Fruit fly (Drosophila melanogaster) whole organism, prepupa: ENCODE measurements around the gene CG31729.

Source experiments
- Blimp-1 ChIP-seq: fragments of 200-800 bp; sonication (Bioruptor generic); optimal IDR thresholded peaks from 3 replicates; lab custom pipeline; 2017; ENCODE audit warnings: missing biosample characterization, missing genetic modification characterization, mild to moderate bottlenecking, moderate library complexity, missing genetic modification reagents
- CG10631 ChIP-seq: fragments of 200-800 bp; sonication (Bioruptor generic); optimal IDR thresholded peaks from 2 replicates; lab custom pipeline; 2016; ENCODE audit warnings: missing biosample characterization, missing genetic modification characterization
- CG10669 ChIP-seq: fragments of 200-800 bp; sonication (Bioruptor generic); optimal IDR thresholded peaks from 3 replicates; lab custom pipeline; 2018; ENCODE audit warnings: missing biosample characterization, mild to moderate bottlenecking, missing genetic modification characterization, moderate library complexity
- CG11294 ChIP-seq: fragments of 200-800 bp; sonication (Bioruptor generic); IDR thresholded peaks from 2 replicates; pipeline ENCODE4 v1.3.6; 2022; ENCODE audit warnings: missing biosample characterization, missing genetic modification characterization
- CG11902 ChIP-seq: fragments of 200-800 bp; sonication (Bioruptor generic); optimal IDR thresholded peaks from 3 replicates; lab custom pipeline; 2016; ENCODE audit warnings: missing biosample characterization, missing genetic modification characterization
- CG15336 ChIP-seq: fragments of 200-800 bp; sonication (Bioruptor generic); IDR thresholded peaks from 2 replicates; pipeline ENCODE4 v1.3.6; 2022; ENCODE audit warnings: missing biosample characterization, missing genetic modification characterization
- CG1621 ChIP-seq: fragments of 200-800 bp; sonication (Bioruptor generic); optimal IDR thresholded peaks from 3 replicates; lab custom pipeline; 2018; ENCODE audit warnings: missing biosample characterization, mild to moderate bottlenecking, missing genetic modification characterization
- CG16779 ChIP-seq: fragments of 200-800 bp; sonication (Bioruptor generic); optimal IDR thresholded peaks from 3 replicates; lab custom pipeline; 2017; ENCODE audit warnings: missing biosample characterization, mild to moderate bottlenecking, missing genetic modification characterization
- CG3032 ChIP-seq: fragments of 200-800 bp; optimal IDR thresholded peaks from 2 replicates; lab custom pipeline; 2019; ENCODE audit warnings: missing biosample characterization, mild to moderate bottlenecking, missing genetic modification characterization, moderate library complexity
- CG31627 ChIP-seq: fragments of 200-800 bp; sonication (Bioruptor generic); optimal IDR thresholded peaks from 3 replicates; lab custom pipeline; 2016; ENCODE audit warnings: missing biosample characterization, missing genetic modification characterization
- CG32006 ChIP-seq: fragments of 200-800 bp; sonication (Bioruptor generic); optimal IDR thresholded peaks from 3 replicates; lab custom pipeline; 2017; ENCODE audit warnings: missing biosample characterization, mild to moderate bottlenecking, missing genetic modification characterization
- CG4318 ChIP-seq: fragments of 200-800 bp; sonication (Bioruptor generic); optimal IDR thresholded peaks from 3 replicates; lab custom pipeline; 2017; ENCODE audit warnings: missing biosample characterization, mild to moderate bottlenecking, missing genetic modification characterization
- CG6276 ChIP-seq: fragments of 200-800 bp; sonication (Bioruptor generic); optimal IDR thresholded peaks from 2 replicates; lab custom pipeline; 2017; ENCODE audit warnings: missing biosample characterization, mild to moderate bottlenecking, missing genetic modification characterization
- CG6792 ChIP-seq: fragments of 200-800 bp; sonication (Bioruptor generic); optimal IDR thresholded peaks from 3 replicates; lab custom pipeline; 2016; ENCODE audit warnings: missing biosample characterization, missing genetic modification characterization
- CG7368 ChIP-seq: fragments of 200-800 bp; sonication (Bioruptor generic); optimal IDR thresholded peaks from 3 replicates; lab custom pipeline; 2016; ENCODE audit warnings: missing biosample characterization, missing genetic modification characterization
- CG8119 ChIP-seq: fragments of 200-800 bp; sonication (Bioruptor generic); IDR thresholded peaks from 3 replicates; pipeline ENCODE4 v1.3.6; 2022; ENCODE audit warnings: missing biosample characterization, missing genetic modification characterization
- CG8632 ChIP-seq: fragments of 200-800 bp; sonication (Bioruptor generic); optimal IDR thresholded peaks from 3 replicates; lab custom pipeline; 2016; ENCODE audit warnings: missing biosample characterization, missing genetic modification characterization
- CG9139 ChIP-seq: fragments of 200-800 bp; sonication (Bioruptor generic); optimal IDR thresholded peaks from 3 replicates; lab custom pipeline; 2017; ENCODE audit warnings: missing biosample characterization, mild to moderate bottlenecking, missing genetic modification characterization
- Eip75B ChIP-seq: fragments of 200-800 bp; sonication (Bioruptor generic); optimal IDR thresholded peaks from 3 replicates; lab custom pipeline; 2016; ENCODE audit warnings: missing biosample characterization, missing genetic modification characterization
- Eip93F ChIP-seq: fragments of 200-800 bp; sonication (Bioruptor generic); optimal IDR thresholded peaks from 2 replicates; lab custom pipeline; 2016; ENCODE audit warnings: missing biosample characterization, mild to moderate bottlenecking, missing genetic modification characterization
- Ets21C ChIP-seq: fragments of 200-800 bp; sonication (Bioruptor generic); optimal IDR thresholded peaks from 3 replicates; lab custom pipeline; 2016; ENCODE audit warnings: missing biosample characterization, missing genetic modification characterization
- Ets96B ChIP-seq: fragments of 200-800 bp; optimal IDR thresholded peaks from 2 replicates; lab custom pipeline; 2019; ENCODE audit warnings: missing biosample characterization, mild to moderate bottlenecking, missing genetic modification characterization, moderate library complexity
- Gug ChIP-seq: fragments of 200-800 bp; sonication (Bioruptor generic); IDR thresholded peaks from 2 replicates; pipeline ENCODE4 v1.3.6; 2022; ENCODE audit warnings: missing biosample characterization, missing genetic modification characterization
- Hr38 ChIP-seq: sonication (Bioruptor generic); optimal IDR thresholded peaks from 2 replicates; lab custom pipeline; 2016; ENCODE audit warnings: missing biosample characterization, missing genetic modification characterization
- Hr39 ChIP-seq: fragments of 200-800 bp; sonication (Bioruptor generic); optimal IDR thresholded peaks from 2 replicates; lab custom pipeline; 2016; ENCODE audit warnings: missing biosample characterization, missing genetic modification characterization
- Hr4 ChIP-seq: fragments of 200-800 bp; sonication (Bioruptor generic); optimal IDR thresholded peaks from 3 replicates; lab custom pipeline; 2016; ENCODE audit warnings: missing biosample characterization, missing genetic modification characterization
- Lpt ChIP-seq: fragments of 200-800 bp; sonication (Bioruptor generic); optimal IDR thresholded peaks from 3 replicates; lab custom pipeline; 2016; ENCODE audit warnings: missing biosample characterization, missing genetic modification characterization
- Met ChIP-seq: fragments of 200-800 bp; sonication (Bioruptor generic); optimal IDR thresholded peaks from 3 replicates; lab custom pipeline; 2016; ENCODE audit warnings: missing biosample characterization, missing genetic modification characterization
- OdsH ChIP-seq: fragments of 200-800 bp; sonication (Bioruptor generic); optimal IDR thresholded peaks from 3 replicates; lab custom pipeline; 2016; ENCODE audit warnings: missing biosample characterization, missing genetic modification characterization
- Smox ChIP-seq: fragments of 200-800 bp; sonication (Bioruptor generic); optimal IDR thresholded peaks from 3 replicates; lab custom pipeline; 2016; ENCODE audit warnings: missing biosample characterization, missing genetic modification characterization
- Sox14 ChIP-seq: fragments of 200-800 bp; sonication (Bioruptor generic); optimal IDR thresholded peaks from 3 replicates; lab custom pipeline; 2016; ENCODE audit warnings: missing biosample characterization, missing genetic modification characterization
- Sox15 ChIP-seq: fragments of 200-800 bp; sonication (Bioruptor generic); optimal IDR thresholded peaks from 3 replicates; lab custom pipeline; 2016; ENCODE audit warnings: missing biosample characterization, missing genetic modification characterization
- achi ChIP-seq: fragments of 200-800 bp; sonication (Bioruptor generic); optimal IDR thresholded peaks from 3 replicates; lab custom pipeline; 2016; ENCODE audit warnings: missing biosample characterization, missing genetic modification characterization
- acj6 ChIP-seq: fragments of 200-800 bp; sonication (Bioruptor generic); optimal IDR thresholded peaks from 3 replicates; lab custom pipeline; 2016; ENCODE audit warnings: missing biosample characterization, missing genetic modification characterization
- dac ChIP-seq: fragments of 200-800 bp; sonication (Bioruptor generic); optimal IDR thresholded peaks from 2 replicates; lab custom pipeline; 2017; ENCODE audit warnings: missing biosample characterization, mild to moderate bottlenecking, missing genetic modification characterization
- dsx ChIP-seq: fragments of 200-800 bp; optimal IDR thresholded peaks from 3 replicates; lab custom pipeline; 2019; ENCODE audit warnings: missing biosample characterization, mild to moderate bottlenecking, missing genetic modification characterization, moderate library complexity; ENCODE audit not compliant: poor library complexity, severe bottlenecking
- eg ChIP-seq: fragments of 200-800 bp; sonication (Bioruptor generic); IDR thresholded peaks from 3 replicates; pipeline ENCODE4 v1.3.6; 2022; ENCODE audit warnings: missing biosample characterization, missing genetic modification characterization
- esn ChIP-seq: fragments of 200-800 bp; sonication (Bioruptor generic); optimal IDR thresholded peaks from 2 replicates; lab custom pipeline; 2016; ENCODE audit warnings: missing biosample characterization, mild to moderate bottlenecking, missing genetic modification characterization, moderate library complexity
- fd59A ChIP-seq: fragments of 200-800 bp; sonication (Bioruptor generic); optimal IDR thresholded peaks from 2 replicates; lab custom pipeline; 2017; ENCODE audit warnings: missing biosample characterization, mild to moderate bottlenecking, missing genetic modification characterization, missing genetic modification reagents
- fd85E ChIP-seq: fragments of 200-800 bp; sonication (Bioruptor generic); optimal IDR thresholded peaks from 3 replicates; lab custom pipeline; 2016; ENCODE audit warnings: missing biosample characterization, missing genetic modification characterization
- fkh ChIP-seq: fragments of 200-800 bp; sonication (Bioruptor generic); optimal IDR thresholded peaks from 3 replicates; lab custom pipeline; 2017; ENCODE audit warnings: missing biosample characterization, mild to moderate bottlenecking, missing genetic modification characterization, moderate library complexity
- net ChIP-seq: fragments of 200-800 bp; sonication (Bioruptor generic); optimal IDR thresholded peaks from 3 replicates; lab custom pipeline; 2016; ENCODE audit warnings: missing biosample characterization, missing genetic modification characterization
- pdm3 ChIP-seq: fragments of 200-800 bp; sonication (Bioruptor generic); optimal IDR thresholded peaks from 3 replicates; lab custom pipeline; 2016; ENCODE audit warnings: missing biosample characterization, missing genetic modification characterization
- salr ChIP-seq, 2 experiments: fragments of 200-800 bp; sonication (Bioruptor generic); optimal IDR thresholded peaks; 3 replicates each; lab custom pipeline; 2016 to 2018; ENCODE audit warnings: missing biosample characterization in 2 of 2, missing genetic modification characterization in 2 of 2, mild to moderate bottlenecking in 1 of 2
- ss ChIP-seq, 2 experiments: fragments of 200-800 bp; sonication (Bioruptor generic); optimal IDR thresholded peaks; 2 replicates in 1 of 2; 3 replicates in 1 of 2; lab custom pipeline; 2017 to 2018; ENCODE audit warnings: mild to moderate bottlenecking in 2 of 2, missing biosample characterization in 2 of 2, missing genetic modification characterization in 2 of 2, moderate library complexity in 1 of 2
- svp ChIP-seq: fragments of 200-800 bp; sonication (Bioruptor generic); peaks from one replicate; lab custom pipeline; 2016; ENCODE audit warnings: missing biosample characterization, missing genetic modification characterization
- vri ChIP-seq: fragments of 200-800 bp; sonication (Bioruptor generic); optimal IDR thresholded peaks from 3 replicates; lab custom pipeline; 2016; ENCODE audit warnings: missing biosample characterization, mild to moderate bottlenecking, missing genetic modification characterization

CG31729 gene

dm6 chr2L:13290276-13291065 lies 674 bp downstream of the CG31729 start (continued):
- TF ChIP-seq CG6276 (GFP tag; lab: Kevin White, UChicago), result no peak
- peak; percentile 30 for TF ChIP-seq Smox (GFP tag; lab: Kevin White, UChicago)
- TF ChIP-seq Lpt, result peak; percentile 22
- TF ChIP-seq dac (GFP tag; lab: Kevin White, UChicago), result no peak
- TF ChIP-seq Gug (GFP tag; lab: Robert Waterston, UW), result no peak
- no peak for TF ChIP-seq Hr4 (GFP tag; lab: Kevin White, UChicago)
- TF ChIP-seq Ets96B (tag; lab: Kevin White, UChicago), result no peak
- TF ChIP-seq CG4318, result no peak
- TF ChIP-seq pdm3, result no peak
- peak; percentile 56 for TF ChIP-seq net (GFP tag; lab: Kevin White, UChicago)
- peak; percentile 97 for TF ChIP-seq fkh (GFP tag; lab: Kevin White, UChicago)
- no peak for TF ChIP-seq Sox14 (GFP tag; lab: Kevin White, UChicago)
- TF ChIP-seq Sox15 (GFP tag; lab: Kevin White, UChicago), result no peak
- TF ChIP-seq fd59A, result no peak
- TF ChIP-seq Hr38, result no peak
- TF ChIP-seq CG11294 (GFP tag; lab: Robert Waterston, UW), result no peak
- TF ChIP-seq Eip75B, result no peak
- TF ChIP-seq CG31627 (GFP tag; lab: Kevin White, UChicago), result no peak
- TF ChIP-seq achi (GFP tag; lab: Kevin White, UChicago), result peak; percentile 35
- TF ChIP-seq Blimp-1 (GFP tag; lab: Kevin White, UChicago), result peak; percentile 84
- TF ChIP-seq acj6 (GFP tag; lab: Kevin White, UChicago), result no peak
- TF ChIP-seq esn (GFP tag; lab: Kevin White, UChicago), result no peak
- no peak for TF ChIP-seq salr (GFP tag; optimal IDR thresholded peaks at IDR 0.05; lab: Kevin White, UChicago)
- TF ChIP-seq Met (GFP tag; lab: Kevin White, UChicago), result peak; percentile 38

- TF ChIP-seq OdsH (GFP tag; lab: Kevin White, UChicago), result no peak
- TF ChIP-seq CG15336 (GFP tag; lab: Robert Waterston, UW), result no peak; the same call in 1 of the 2 replicates
- TF ChIP-seq pdm3, result peak; percentile 5
- TF ChIP-seq CG10631 (GFP tag; lab: Kevin White, UChicago), result no peak
- no peak for TF ChIP-seq svp (GFP tag; lab: Kevin White, UChicago)
- TF ChIP-seq Sox14 (GFP tag; lab: Kevin White, UChicago), result no peak
- no peak for TF ChIP-seq CG11902 (GFP tag; lab: Kevin White, UChicago)
- peak; percentile 12 for TF ChIP-seq Hr4 (GFP tag; lab: Kevin White, UChicago)
- TF ChIP-seq CG32006, result peak; percentile 65
- TF ChIP-seq CG6792 (GFP tag; lab: Kevin White, UChicago), result no peak
- TF ChIP-seq achi (GFP tag; lab: Kevin White, UChicago), result no peak
- TF ChIP-seq CG16779 (tag; lab: Kevin White, UChicago), result no peak
- TF ChIP-seq Ets96B (tag; lab: Kevin White, UChicago), result no peak
- TF ChIP-seq Eip93F (GFP tag; lab: Kevin White, UChicago), result no peak
- TF ChIP-seq CG1621 (tag; lab: Kevin White, UChicago), result no peak
- TF ChIP-seq dsx (GFP tag; lab: Kevin White, UChicago), result no peak
- no peak for TF ChIP-seq Met (GFP tag; lab: Kevin White, UChicago)
- no peak for TF ChIP-seq Lpt
- TF ChIP-seq Ets21C (GFP tag; lab: Kevin White, UChicago), result no peak
- no peak for TF ChIP-seq Sox15 (GFP tag; lab: Kevin White, UChicago)
- TF ChIP-seq CG9139 (GFP tag; lab: Kevin White, UChicago), result no peak
- TF ChIP-seq CG31627 (GFP tag; lab: Kevin White, UChicago), result no peak
- no peak for TF ChIP-seq Blimp-1 (GFP tag; lab: Kevin White, UChicago)
- TF ChIP-seq CG10669 (GFP tag; lab: Kevin White, UChicago), result no peak
- no peak for TF ChIP-seq net (GFP tag; lab: Kevin White, UChicago)
- peak; percentile 73; the same call in 1 of the 3 replicates for TF ChIP-seq eg
- TF ChIP-seq Smox (GFP tag; lab: Kevin White, UChicago), result no peak
- 0 out of 3 replicates have a peak, but pooled peaks have one; percentile 52 for TF ChIP-seq CG8119 (GFP tag; lab: Robert Waterston, UW)
- TF ChIP-seq CG8632 (GFP tag; lab: Kevin White, UChicago), result no peak
- no peak for TF ChIP-seq vri (GFP tag; lab: Kevin White, UChicago)
- no peak for TF ChIP-seq CG6276 (GFP tag; lab: Kevin White, UChicago)
- no peak for TF ChIP-seq CG11294 (GFP tag; lab: Robert Waterston, UW)
- peak; percentile 39; the same call in 1 of the 2 replicates for TF ChIP-seq Gug (GFP tag; lab: Robert Waterston, UW)
- no peak for TF ChIP-seq Hr39 (GFP tag; lab: Kevin White, UChicago)
- TF ChIP-seq fd85E (GFP tag; lab: Kevin White, UChicago), result no peak
- TF ChIP-seq CG7368 (GFP tag; lab: Kevin White, UChicago), result no peak
- TF ChIP-seq CG3032 (tag; lab: Kevin White, UChicago), result no peak
- TF ChIP-seq ss (GFP tag; optimal IDR thresholded peaks at IDR 0.05; lab: Kevin White, UChicago), result no peak
- TF ChIP-seq dac (GFP tag; lab: Kevin White, UChicago), result no peak
Observed at dm6 chr2L:13291066-13291434, 1.3 kb downstream of the CG31729 start.
